Worm (Caenorhabditis elegans): ENCODE data around the gene parg-2.

DNA sequence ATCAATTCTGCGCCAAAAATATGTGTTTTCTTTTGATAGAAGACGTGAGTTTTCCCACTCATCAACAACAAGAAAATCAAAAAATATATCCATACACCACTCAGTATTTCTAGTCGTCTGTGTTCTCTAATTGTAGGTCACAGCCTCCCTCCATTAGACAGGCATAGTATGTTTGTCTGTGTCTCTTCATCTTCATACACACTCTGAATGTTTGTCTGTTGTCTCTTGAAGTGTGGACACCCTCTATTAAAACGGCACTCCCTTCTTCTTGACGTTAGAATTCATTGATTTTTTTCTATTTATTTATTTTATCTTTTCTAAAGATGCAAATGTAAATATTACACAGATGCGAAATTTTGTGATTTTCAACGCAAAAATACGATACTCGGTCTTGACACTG lies 22.4 kb upstream of the parg-2 start:
- no peak for TF ChIP-seq zip-5 (tag; optimal IDR thresholded peaks at IDR 0.05)
- TF ChIP-seq pros-1 (tag; optimal IDR thresholded peaks at IDR 0.05): no peak
- no peak for TF ChIP-seq ceh-24 (tag; optimal IDR thresholded peaks at IDR 0.05)
- no peak for TF ChIP-seq ama-1 (optimal IDR thresholded peaks at IDR 0.05)
- peak; percentile 31 for TF ChIP-seq ceh-48 (tag; optimal IDR thresholded peaks at IDR 0.05)
- TF ChIP-seq nfya-1 (tag; optimal IDR thresholded peaks at IDR 0.05): peak; percentile 66
- TF ChIP-seq pha-4 (tag; optimal IDR thresholded peaks at IDR 0.05): no peak
- TF ChIP-seq dmd-4 (tag; optimal IDR thresholded peaks at IDR 0.05; ENCODE audit: borderline replicate concordance): no peak
- TF ChIP-seq nhr-11 (tag; optimal IDR thresholded peaks at IDR 0.05): no peak
- TF ChIP-seq eyg-1 (tag; optimal IDR thresholded peaks at IDR 0.05): no peak
- TF ChIP-seq elt-2 (tag; optimal IDR thresholded peaks at IDR 0.05): no peak
- no peak for TF ChIP-seq unc-55 (GFP tag; optimal IDR thresholded peaks at IDR 0.05)
